Fruit fly (Drosophila melanogaster) whole organism, pupa: ENCODE results near the gene Mocs1.

ENCODE experiments used
- CG10348 ChIP-seq: fragments of 200-800 bp; sonication (Bioruptor generic); IDR thresholded peaks from 2 replicates; pipeline ENCODE4 v1.3.6; 2022; ENCODE audit warnings: missing biosample characterization, missing genetic modification characterization
- CG12605 ChIP-seq: fragments of 200-800 bp; sonication (Bioruptor generic); IDR thresholded peaks from 2 replicates; pipeline ENCODE4 v1.3.6; 2022; ENCODE audit warnings: missing biosample characterization, missing genetic modification characterization
- CG13204 ChIP-seq: fragments of 200-800 bp; sonication (Bioruptor generic); optimal IDR thresholded peaks from 2 replicates; lab custom pipeline; 2018; ENCODE audit warnings: missing biosample characterization, mild to moderate bottlenecking, missing genetic modification characterization, moderate library complexity
- CG14655 ChIP-seq: fragments of 200-800 bp; sonication (Bioruptor generic); optimal IDR thresholded peaks from 3 replicates; lab custom pipeline; 2017; ENCODE audit warnings: mild to moderate bottlenecking, missing biosample characterization, missing genetic modification reagents, missing genetic modification characterization
- CG15710 ChIP-seq: fragments of 200-800 bp; sonication (Bioruptor generic); optimal IDR thresholded peaks from 2 replicates; lab custom pipeline; 2018; ENCODE audit warnings: missing biosample characterization, mild to moderate bottlenecking, missing genetic modification characterization, moderate library complexity
- CG17806 ChIP-seq: fragments of 200-800 bp; sonication (Bioruptor generic); optimal IDR thresholded peaks from 2 replicates; lab custom pipeline; 2018; ENCODE audit warnings: missing biosample characterization, mild to moderate bottlenecking, missing genetic modification characterization, moderate library complexity
- CG32121 ChIP-seq: fragments of 200-800 bp; sonication (Bioruptor generic); IDR thresholded peaks from 2 replicates; pipeline ENCODE4 v1.3.6; 2022; ENCODE audit warnings: missing biosample characterization, missing genetic modification characterization
- CG34367 ChIP-seq: fragments of 200-800 bp; sonication (Bioruptor generic); optimal IDR thresholded peaks from 2 replicates; lab custom pipeline; 2018; ENCODE audit warnings: missing biosample characterization, mild to moderate bottlenecking, missing genetic modification characterization
- CG4496 ChIP-seq: fragments of 200-800 bp; sonication (Bioruptor generic); IDR thresholded peaks from 3 replicates; pipeline ENCODE4 v1.3.6; 2022; ENCODE audit warnings: missing biosample characterization, missing genetic modification characterization
- CG8159 ChIP-seq: fragments of 200-800 bp; sonication (Bioruptor generic); optimal IDR thresholded peaks from 3 replicates; lab custom pipeline; 2018; ENCODE audit warnings: missing biosample characterization, mild to moderate bottlenecking, missing genetic modification characterization, moderate library complexity
- CG8301 ChIP-seq: fragments of 200-800 bp; sonication (Bioruptor generic); optimal IDR thresholded peaks from 2 replicates; lab custom pipeline; 2018; ENCODE audit warnings: missing biosample characterization, mild to moderate bottlenecking, missing genetic modification characterization
- CG9948 ChIP-seq: fragments of 200-800 bp; sonication (Bioruptor generic); optimal IDR thresholded peaks from 2 replicates; lab custom pipeline; 2018; ENCODE audit warnings: missing biosample characterization, mild to moderate bottlenecking, missing genetic modification characterization, moderate library complexity
- D1 ChIP-seq: fragments of 200-800 bp; sonication (Bioruptor generic); optimal IDR thresholded peaks from 2 replicates; lab custom pipeline; 2018; ENCODE audit warnings: missing biosample characterization, mild to moderate bottlenecking, missing genetic modification characterization, moderate library complexity
- EcR ChIP-seq: fragments of 200-800 bp; sonication (Bioruptor generic); optimal IDR thresholded peaks from 3 replicates; lab custom pipeline; 2019; ENCODE audit warnings: missing biosample characterization, missing genetic modification characterization, mild to moderate bottlenecking, moderate library complexity, missing genetic modification reagents
- Ets98B ChIP-seq: fragments of 200-800 bp; sonication (Bioruptor generic); IDR thresholded peaks from 2 replicates; pipeline ENCODE4 v1.3.6; 2022; ENCODE audit warnings: missing biosample characterization, missing genetic modification characterization
- Pif1A ChIP-seq: fragments of 200-800 bp; sonication (Bioruptor generic); optimal IDR thresholded peaks from 3 replicates; lab custom pipeline; 2016; ENCODE audit warnings: missing biosample characterization, missing genetic modification characterization
- Pif1B ChIP-seq: fragments of 200-800 bp; sonication (Bioruptor generic); optimal IDR thresholded peaks from 3 replicates; lab custom pipeline; 2016; ENCODE audit warnings: missing biosample characterization, missing genetic modification characterization
- Snoo ChIP-seq: fragments of 200-800 bp; sonication (Bioruptor generic); optimal IDR thresholded peaks from 3 replicates; lab custom pipeline; 2017; ENCODE audit warnings: missing biosample characterization, mild to moderate bottlenecking, missing genetic modification characterization, inconsistent platforms
- fd96Ca ChIP-seq: fragments of 200-800 bp; sonication (Bioruptor generic); IDR thresholded peaks from 3 replicates; pipeline ENCODE4 v1.3.6; 2022; ENCODE audit warnings: missing biosample characterization, missing genetic modification characterization
- gl ChIP-seq: fragments of 200-800 bp; sonication (Bioruptor generic); optimal IDR thresholded peaks from 2 replicates; lab custom pipeline; 2018; ENCODE audit warnings: missing biosample characterization, mild to moderate bottlenecking, missing genetic modification characterization
- rn ChIP-seq: fragments of 200-800 bp; sonication (Bioruptor generic); IDR thresholded peaks from 2 replicates; pipeline ENCODE4 v1.3.6; 2022; ENCODE audit warnings: missing biosample characterization, missing genetic modification characterization

Gene Mocs1

dm6 chr3L:11092610-11092961, 22.3 kb downstream of the Mocs1 start:
- TF ChIP-seq CG9948 (tag; lab: Kevin White, UChicago) (no peak), CG10348 (GFP tag; lab: Robert Waterston, UW) (no peak), Ets98B (GFP tag; lab: Robert Waterston, UW) (no peak), gl (tag; lab: Kevin White, UChicago) (no peak), CG32121 (GFP tag; lab: Robert Waterston, UW) (no peak), CG8301 (tag; lab: Kevin White, UChicago) (no peak), D1 (tag; lab: Kevin White, UChicago) (no peak), CG4496 (GFP tag; lab: Robert Waterston, UW) (no peak), Snoo (tag; lab: Kevin White, UChicago) (no peak), CG34367 (no peak), rn (GFP tag; lab: Robert Waterston, UW) (no peak), CG15710 (tag; lab: Kevin White, UChicago) (no peak), CG8159 (tag; lab: Kevin White, UChicago) (no peak)

DNA sequence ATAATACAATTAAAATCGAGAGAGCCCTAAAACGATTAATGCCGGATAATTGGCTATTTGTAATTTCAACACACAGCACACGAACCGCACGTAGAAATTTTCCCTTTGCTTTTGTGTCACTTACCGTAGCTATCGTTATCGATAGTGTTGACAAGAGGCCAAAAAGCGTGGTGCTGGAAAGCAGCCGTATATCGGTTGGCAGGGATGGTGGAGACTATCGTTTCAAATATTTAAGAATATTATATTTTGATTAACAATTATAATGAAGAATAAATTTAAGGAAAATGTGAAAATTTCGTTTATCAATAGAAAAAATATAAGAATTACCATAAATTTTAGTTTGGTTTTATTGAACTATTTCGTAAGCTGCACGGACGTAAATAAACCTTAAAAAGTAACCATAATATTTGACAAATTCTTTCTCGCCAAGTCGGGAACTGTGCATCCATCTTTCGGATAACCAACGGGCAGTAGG, 22.8 kb downstream of the Mocs1 start, which contains the start of gene JIL-1:
Gene JIL-1 (minus strand): TSS at position 148 of the 475 bp plus-strand sequence.
- 0 out of 2 replicates have a peak, but pooled peaks have one; percentile 10 for TF ChIP-seq rn (GFP tag; lab: Robert Waterston, UW)
- peak; percentile 50; the same call in 2 of the 3 replicates for TF ChIP-seq CG4496 (GFP tag; lab: Robert Waterston, UW)
- TF ChIP-seq Snoo (tag; lab: Kevin White, UChicago) = peak; percentile 20
- no peak for TF ChIP-seq CG13204 (GFP tag; lab: Kevin White, UChicago)
- peak; percentile 77 for TF ChIP-seq Ets98B (GFP tag; lab: Robert Waterston, UW)
- TF ChIP-seq CG8301 (tag; lab: Kevin White, UChicago) = peak; percentile 5
- peak; percentile 57 for TF ChIP-seq D1 (tag; lab: Kevin White, UChicago)
- TF ChIP-seq CG14655 = peak; percentile 21
- peak; percentile 44 for TF ChIP-seq Pif1A (GFP tag; lab: Kevin White, UChicago)
- peak; percentile 14 for TF ChIP-seq CG17806 (tag; lab: Kevin White, UChicago)
- TF ChIP-seq CG9948 (tag; lab: Kevin White, UChicago) = no peak
- peak; percentile 42 for TF ChIP-seq CG15710 (tag; lab: Kevin White, UChicago)
- TF ChIP-seq Pif1B (GFP tag; lab: Kevin White, UChicago) = peak; percentile 44
- TF ChIP-seq gl (tag; lab: Kevin White, UChicago) = no peak
- no peak for TF ChIP-seq CG34367
- TF ChIP-seq CG32121 (GFP tag; lab: Robert Waterston, UW) = peak; percentile 38; the same call in 1 of the 2 replicates
- peak; percentile 41 for TF ChIP-seq CG8159 (tag; lab: Kevin White, UChicago)
- TF ChIP-seq fd96Ca = peak; percentile 69
- TF ChIP-seq CG10348 (GFP tag; lab: Robert Waterston, UW) = no peak
- no peak for TF ChIP-seq CG12605 (GFP tag; lab: Robert Waterston, UW)

DNA sequence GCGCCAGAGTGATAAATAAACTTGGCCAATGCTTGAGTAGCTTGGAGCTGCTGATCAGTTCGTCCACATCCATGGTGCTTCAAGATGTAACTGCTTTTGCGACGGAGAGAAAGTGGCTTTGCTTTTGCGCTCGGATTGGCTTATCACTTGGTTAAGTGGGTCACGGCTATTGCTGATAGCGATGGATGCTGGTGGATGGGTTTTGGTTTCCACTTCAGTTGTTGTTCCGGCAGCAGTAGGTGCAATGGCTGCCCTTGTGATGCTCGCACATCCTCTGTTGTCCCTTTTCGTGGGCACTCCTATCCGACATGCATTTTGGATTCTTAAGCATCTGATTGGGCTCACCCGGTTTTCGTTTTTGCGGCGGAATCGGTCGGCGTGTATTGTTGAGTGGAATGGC, 24.0 kb downstream of the Mocs1 start:
- TF ChIP-seq EcR (GFP tag; lab: Kevin White, UChicago) = peak; percentile 56
- TF ChIP-seq D1 (tag; lab: Kevin White, UChicago) = no peak

dm6 chr3L:11096195-11096908, 26.0 kb downstream of the Mocs1 start, which contains the start of the genes CG46439, Iyd and CG33947:
CG46439 (minus strand) TSS chr3L:11096245.
Iyd (minus strand) TSS chr3L:11096245.
CG33947 (plus strand) TSS chr3L:11096496.
- peak; percentile 76 for TF ChIP-seq Ets98B (GFP tag; lab: Robert Waterston, UW)
- no peak for TF ChIP-seq CG10348 (GFP tag; lab: Robert Waterston, UW)
- peak; percentile 61 for TF ChIP-seq CG15710 (tag; lab: Kevin White, UChicago)
- peak; percentile 93 for TF ChIP-seq gl (tag; lab: Kevin White, UChicago)
- peak; percentile 13 for TF ChIP-seq CG13204 (GFP tag; lab: Kevin White, UChicago)
- TF ChIP-seq CG14655 = peak; percentile 74
- peak; percentile 41 for TF ChIP-seq CG9948 (tag; lab: Kevin White, UChicago)
- TF ChIP-seq CG12605 (GFP tag; lab: Robert Waterston, UW) = peak; percentile 94
- TF ChIP-seq Pif1A (GFP tag; lab: Kevin White, UChicago) = peak; percentile 88
- TF ChIP-seq EcR (GFP tag; lab: Kevin White, UChicago) = no peak
- TF ChIP-seq CG32121 (GFP tag; lab: Robert Waterston, UW) = peak; percentile 69
- TF ChIP-seq CG8159 (tag; lab: Kevin White, UChicago) = peak; percentile 71
- TF ChIP-seq D1 (tag; lab: Kevin White, UChicago) = peak; percentile 69
- 0 out of 2 replicates have a peak, but pooled peaks have one; percentile 6 for TF ChIP-seq rn (GFP tag; lab: Robert Waterston, UW)
- peak; percentile 76 for TF ChIP-seq CG8301 (tag; lab: Kevin White, UChicago)
- TF ChIP-seq CG34367 = peak; percentile 51
- TF ChIP-seq fd96Ca = peak; percentile 82
- peak; percentile 42 for TF ChIP-seq Snoo (tag; lab: Kevin White, UChicago)
- TF ChIP-seq CG17806 (tag; lab: Kevin White, UChicago) = peak; percentile 61
- peak; percentile 83 for TF ChIP-seq CG4496 (GFP tag; lab: Robert Waterston, UW)
- TF ChIP-seq Pif1B (GFP tag; lab: Kevin White, UChicago) = peak; percentile 87

- TF ChIP-seq CG12605 (GFP tag; lab: Robert Waterston, UW) (peak; percentile 76), Pif1B (GFP tag; lab: Kevin White, UChicago) (peak; percentile 94), EcR (GFP tag; lab: Kevin White, UChicago) (no peak), CG15710 (tag; lab: Kevin White, UChicago) (peak; percentile 90), CG34367 (peak; percentile 91), D1 (tag; lab: Kevin White, UChicago) (peak; percentile 89), rn (GFP tag; lab: Robert Waterston, UW) (peak; percentile 77), CG4496 (GFP tag; lab: Robert Waterston, UW) (peak; percentile 93), CG10348 (GFP tag; lab: Robert Waterston, UW) (peak; percentile 72), gl (tag; lab: Kevin White, UChicago) (peak; percentile 80), Pif1A (GFP tag; lab: Kevin White, UChicago) (peak; percentile 96), CG8301 (tag; lab: Kevin White, UChicago) (peak; percentile 93), fd96Ca (peak; percentile 91), CG32121 (GFP tag; lab: Robert Waterston, UW) (peak; percentile 89), CG9948 (tag; lab: Kevin White, UChicago) (peak; percentile 91), CG8159 (tag; lab: Kevin White, UChicago) (peak; percentile 91), Snoo (tag; lab: Kevin White, UChicago) (peak; percentile 93), Ets98B (GFP tag; lab: Robert Waterston, UW) (peak; percentile 89), CG17806 (tag; lab: Kevin White, UChicago) (peak; percentile 89), CG13204 (GFP tag; lab: Kevin White, UChicago) (no peak), CG14655 (peak; percentile 94)
Measured at dm6 chr3L:11097982-11098663, 27.8 kb downstream of the Mocs1 start, which contains the start of the genes Irbp18 and APP-BP1. Irbp18 (minus strand) TSS chr3L:11098186. APP-BP1 (plus strand) TSS chr3L:11098412.
